Worm (Caenorhabditis elegans) whole organism, L3 larva: ENCODE data around the gene fipr-9.

Experiments used
- R02D3.7 ChIP-seq: fragments of 150-350 bp; optimal IDR thresholded peaks from 2 replicates; lab custom pipeline; 2014; ENCODE audit warnings: missing biosample characterization, missing genetic modification characterization
- aly-2 ChIP-seq: fragments of 150-350 bp; optimal IDR thresholded peaks from 2 replicates; lab custom pipeline; 2014; ENCODE audit warnings: missing biosample characterization, missing genetic modification characterization
- ceh-28 ChIP-seq: fragments of 150-350 bp; optimal IDR thresholded peaks from 2 replicates; lab custom pipeline; 2014; ENCODE audit warnings: missing biosample characterization, missing genetic modification reagents, missing genetic modification characterization
- ceh-82 ChIP-seq: fragments of 150-350 bp; optimal IDR thresholded peaks from 2 replicates; lab custom pipeline; 2014; ENCODE audit warnings: missing biosample characterization, missing genetic modification characterization
- ceh-9 ChIP-seq: sonication (generic microtip); optimal IDR thresholded peaks from 2 replicates; lab custom pipeline; 2018; ENCODE audit warnings: missing biosample characterization, missing genetic modification characterization
- egl-27 ChIP-seq: sonication (generic microtip); optimal IDR thresholded peaks from 4 replicates; lab custom pipeline; 2017; ENCODE audit warnings: missing biosample characterization, missing genetic modification reagents, missing genetic modification characterization
- elt-2 ChIP-seq: sonication (generic microtip); optimal IDR thresholded peaks from 2 replicates; lab custom pipeline; 2016; ENCODE audit warnings: missing genetic modification reagents, mild to moderate bottlenecking, missing genetic modification characterization, missing compliant biosample characterization
- elt-3 ChIP-seq, 3 experiments: fragments of 150-350 bp in 1 of 3; sonication (generic microtip) in 2 of 3; optimal IDR thresholded peaks; 2 replicates in 2 of 3; 4 replicates in 1 of 3; lab custom pipeline; 2014 to 2017; ENCODE audit warnings: missing biosample characterization in 3 of 3, missing genetic modification characterization in 3 of 3
- eor-1 ChIP-seq, 2 experiments: fragments of 150-350 bp; optimal IDR thresholded peaks; 2 replicates each; lab custom pipeline; 2014 to 2018; ENCODE audit warnings: missing biosample characterization in 2 of 2, missing genetic modification characterization in 2 of 2
- lin-15B ChIP-seq: fragments of 150-350 bp; optimal IDR thresholded peaks from 2 replicates; lab custom pipeline; 2014; ENCODE audit warnings: missing biosample characterization, missing genetic modification characterization
- lin-39 ChIP-seq: fragments of 150-350 bp; optimal IDR thresholded peaks from 2 replicates; lab custom pipeline; 2018; ENCODE audit warnings: missing biosample characterization, missing genetic modification reagents, missing genetic modification characterization
- lsy-12 ChIP-seq: sonication (generic microtip); optimal IDR thresholded peaks from 2 replicates; lab custom pipeline; 2016; ENCODE audit warnings: mild to moderate bottlenecking, missing genetic modification characterization, missing compliant biosample characterization
- mdl-1 ChIP-seq: fragments of 150-350 bp; optimal IDR thresholded peaks from 2 replicates; lab custom pipeline; 2014; ENCODE audit warnings: missing biosample characterization, missing genetic modification characterization
- mml-1 ChIP-seq: fragments of 150-350 bp; sonication (generic microtip); optimal IDR thresholded peaks from 3 replicates; lab custom pipeline; 2014; ENCODE audit warnings: missing biosample characterization, missing genetic modification characterization
- nfya-1 ChIP-seq: sonication (generic microtip); optimal IDR thresholded peaks from 2 replicates; lab custom pipeline; 2017; ENCODE audit warnings: missing genetic modification characterization, mild to moderate bottlenecking, missing compliant biosample characterization, antibody characterized with exemption, moderate library complexity; ENCODE audit not compliant: insufficient read depth
- nhr-12 ChIP-seq: fragments of 150-350 bp; optimal IDR thresholded peaks from 2 replicates; lab custom pipeline; 2014; ENCODE audit warnings: missing biosample characterization, missing genetic modification characterization
- nhr-23 ChIP-seq: fragments of 150-350 bp; optimal IDR thresholded peaks from 2 replicates; lab custom pipeline; 2014; ENCODE audit warnings: missing biosample characterization, missing genetic modification reagents, missing genetic modification characterization
- nhr-237 ChIP-seq: fragments of 150-350 bp; optimal IDR thresholded peaks from 2 replicates; lab custom pipeline; 2014; ENCODE audit warnings: missing biosample characterization, missing genetic modification characterization
- nhr-28 ChIP-seq: fragments of 150-350 bp; optimal IDR thresholded peaks from 2 replicates; lab custom pipeline; 2014; ENCODE audit warnings: missing biosample characterization, missing genetic modification characterization
- nhr-43 ChIP-seq: sonication (generic microtip); optimal IDR thresholded peaks from 2 replicates; lab custom pipeline; 2016; ENCODE audit warnings: mild to moderate bottlenecking, missing genetic modification characterization, missing compliant biosample characterization; ENCODE audit not compliant: poor library complexity, severe bottlenecking
- nhr-67 ChIP-seq: fragments of 150-350 bp; optimal IDR thresholded peaks from 2 replicates; lab custom pipeline; 2014; ENCODE audit warnings: missing biosample characterization, missing genetic modification characterization
- nhr-76 ChIP-seq: fragments of 150-350 bp; sonication (generic microtip); optimal IDR thresholded peaks from 5 replicates; lab custom pipeline; 2014; ENCODE audit warnings: missing biosample characterization, missing genetic modification characterization
- nhr-77 ChIP-seq: fragments of 150-350 bp; optimal IDR thresholded peaks from 2 replicates; lab custom pipeline; 2014; ENCODE audit warnings: missing biosample characterization, missing genetic modification characterization
- pha-4 ChIP-seq: fragments of 150-350 bp; optimal IDR thresholded peaks from 2 replicates; lab custom pipeline; 2014; ENCODE audit warnings: missing biosample characterization, missing genetic modification reagents, missing genetic modification characterization
- pqm-1 ChIP-seq: fragments of 150-350 bp; optimal IDR thresholded peaks from 2 replicates; lab custom pipeline; 2017; ENCODE audit warnings: missing biosample characterization, missing genetic modification characterization, inconsistent platforms
- sea-2 ChIP-seq: fragments of 150-350 bp; sonication (generic microtip); optimal IDR thresholded peaks from 4 replicates; lab custom pipeline; 2014; ENCODE audit warnings: missing biosample characterization, missing genetic modification reagents, missing genetic modification characterization
- skn-1 ChIP-seq: fragments of 150-350 bp; optimal IDR thresholded peaks from 2 replicates; lab custom pipeline; 2014; ENCODE audit warnings: missing biosample characterization, missing genetic modification characterization
- tbx-2 ChIP-seq: sonication (generic microtip); optimal IDR thresholded peaks from 2 replicates; lab custom pipeline; 2016; ENCODE audit warnings: mild to moderate bottlenecking, missing genetic modification characterization, missing compliant biosample characterization
- unc-39 ChIP-seq: sonication (generic microtip); optimal IDR thresholded peaks from 4 replicates; lab custom pipeline; 2017; ENCODE audit warnings: missing biosample characterization, missing genetic modification characterization
- ztf-11 ChIP-seq: fragments of 150-350 bp; optimal IDR thresholded peaks from 2 replicates; lab custom pipeline; 2014; ENCODE audit warnings: missing biosample characterization, missing genetic modification characterization
- ztf-4 ChIP-seq: fragments of 150-350 bp; optimal IDR thresholded peaks from 2 replicates; lab custom pipeline; 2014; ENCODE audit warnings: missing biosample characterization, missing genetic modification characterization

fipr-9 gene

ce11 chrV:10216724-10217123, 4.7 kb upstream of the fipr-9 start, which contains the start of gene ZK856.14:
Gene ZK856.14, plus strand, starts transcription at chrV:10217024.
- TF ChIP-seq nhr-237 (tag; lab: Kevin White, UChicago) (no peak), sea-2 (GFP tag; lab: Kevin White, UChicago) (no peak), nhr-77 (tag; lab: Kevin White, UChicago) (no peak), ceh-9 (tag; lab: Kevin White, UChicago) (no peak), ceh-82 (tag; lab: Kevin White, UChicago) (no peak), ceh-28 (tag; lab: Kevin White, UChicago) (no peak), R02D3.7 (no peak), tbx-2 (tag; lab: Kevin White, UChicago) (no peak), nhr-12 (no peak), mml-1 (no peak), pha-4 (no peak), eor-1 (tag; optimal IDR thresholded peaks at IDR 0.05; lab: Kevin White, UChicago) (no peak), nhr-67 (tag; lab: Kevin White, UChicago) (no peak), nhr-76 (tag; lab: Kevin White, UChicago) (no peak), lin-15B (tag; lab: Kevin White, UChicago) (no peak), unc-39 (tag; lab: Kevin White, UChicago) (no peak)
- TF ChIP-seq, all 47 proteins: peak for 0

- TF ChIP-seq unc-39 (tag; lab: Kevin White, UChicago) = no peak
- no peak for TF ChIP-seq skn-1 (tag; lab: Kevin White, UChicago)
- no peak for TF ChIP-seq egl-27 (tag; lab: Kevin White, UChicago)
- TF ChIP-seq pha-4 = no peak
- no peak for TF ChIP-seq elt-2 (tag; lab: Kevin White, UChicago)
- no peak for TF ChIP-seq ceh-82 (tag; lab: Kevin White, UChicago)
- no peak for TF ChIP-seq tbx-2 (tag; lab: Kevin White, UChicago)
- TF ChIP-seq nhr-23 (tag; lab: Kevin White, UChicago) = no peak
- TF ChIP-seq lsy-12 = no peak
- no peak for TF ChIP-seq pqm-1 (tag; lab: Kevin White, UChicago)
- no peak for TF ChIP-seq lin-15B (tag; lab: Kevin White, UChicago)
- TF ChIP-seq nhr-67 (tag; lab: Kevin White, UChicago) = no peak
- no peak for TF ChIP-seq mdl-1 (tag; lab: Kevin White, UChicago)
- TF ChIP-seq nhr-77 (tag; lab: Kevin White, UChicago) = no peak
- TF ChIP-seq R02D3.7 = no peak
- no peak for TF ChIP-seq nfya-1 (tag; lab: Kevin White, UChicago)
- no peak for TF ChIP-seq elt-3 (tag; optimal IDR thresholded peaks at IDR 0.05; lab: Kevin White, UChicago)
These were observed 857 bp upstream of the fipr-9 start, which contains the start of gene C12D8.13 for ce11 chrV:10220605-10221004. Gene C12D8.13, minus strand, starts transcription at chrV:10220705.

- TF ChIP-seq lin-39 (tag; lab: Kevin White, UChicago) (no peak), ztf-11 (no peak), ztf-4 (no peak), ceh-9 (tag; lab: Kevin White, UChicago) (no peak), sea-2 (GFP tag; lab: Kevin White, UChicago) (no peak), eor-1 (tag; optimal IDR thresholded peaks at IDR 0.05; lab: Kevin White, UChicago) (no peak), nhr-28 (tag; lab: Kevin White, UChicago) (no peak), pha-4 (no peak), nhr-43 (tag; lab: Kevin White, UChicago) (no peak), lin-15B (tag; lab: Kevin White, UChicago) (no peak)
- TF ChIP-seq, all 47 proteins: peak for 0
These were observed 545 bp downstream of the fipr-9 start, which contains the start of gene C12D8.20 for ce11 chrV:10222007-10222406. Gene C12D8.20, plus strand, starts transcription at chrV:10222307.

ce11 chrV:10224619-10225018, 3.2 kb downstream of the fipr-9 start:
- TF ChIP-seq nhr-12 (no peak), nhr-237 (tag; lab: Kevin White, UChicago) (no peak), elt-2 (tag; lab: Kevin White, UChicago) (peak; percentile 68)
- TF ChIP-seq, all 47 proteins: peak for 1

- TF ChIP-seq elt-2 (tag; lab: Kevin White, UChicago) = peak; percentile 28
- TF ChIP-seq aly-2 (tag; lab: Kevin White, UChicago) = no peak
These were observed 4.1 kb downstream of the fipr-9 start, which contains the start of gene daf-36 for ce11 chrV:10225610-10226009. Gene daf-36, minus strand, starts transcription at chrV:10225710.
